Comparison of ENCODE assay signal across 6 fruit fly cellular contexts in genomic region chr2L:3480443-3480839, dm6.
TF ChIP-seq lines count a peak whose summit lies in the region.

No protein-coding gene starts in this region.

- TF ChIP-seq CTCF in S2 (optimal IDR thresholded peaks at IDR 0.05; lab: Kevin White, UChicago) = peak; percentile 67 to 89
- TF ChIP-seq CTCF in whole organism, embryonic (GFP tag; optimal IDR thresholded peaks at IDR 0.05; lab: Kevin White, UChicago) = peak; percentile 96

TF ChIP-seq in whole organism, adult, 20 proteins besides CTCF, POLR2A, EP300 and RAD21:
- TF ChIP-seq tj (GFP tag; optimal IDR thresholded peaks at IDR 0.05; lab: Kevin White, UChicago) (peak; percentile 38), cnc (optimal IDR thresholded peaks at IDR 0.05; lab: Kevin White, UChicago) (no peak), toe (GFP tag; optimal IDR thresholded peaks at IDR 0.05; lab: Kevin White, UChicago) (no peak), CG14711 (tag; optimal IDR thresholded peaks at IDR 0.05; lab: Kevin White, UChicago) (no peak), CG7045 (GFP tag; optimal IDR thresholded peaks at IDR 0.05; lab: Kevin White, UChicago) (no peak), CG33017 (tag; optimal IDR thresholded peaks at IDR 0.05; lab: Kevin White, UChicago) (no peak), Crg-1 (GFP tag; optimal IDR thresholded peaks at IDR 0.05; lab: Kevin White, UChicago) (no peak), pad (GFP tag; optimal IDR thresholded peaks at IDR 0.05; lab: Kevin White, UChicago) (no peak), kay (GFP tag; lab: Kevin White, UChicago; ENCODE audit: borderline replicate concordance) (peak; percentile 31), Mnt (GFP tag; optimal IDR thresholded peaks at IDR 0.05; lab: Kevin White, UChicago) (no peak), CG1620 (GFP tag; optimal IDR thresholded peaks at IDR 0.05; lab: Kevin White, UChicago) (no peak), CG12768 (GFP tag; optimal IDR thresholded peaks at IDR 0.05; lab: Kevin White, UChicago) (peak; percentile 10), bab1 (GFP tag; optimal IDR thresholded peaks at IDR 0.05; lab: Kevin White, UChicago) (no peak), Clk (GFP tag; optimal IDR thresholded peaks at IDR 0.05; lab: Kevin White, UChicago) (no peak), ovo (GFP tag; optimal IDR thresholded peaks at IDR 0.05; lab: Kevin White, UChicago) (no peak), CG5204 (GFP tag; optimal IDR thresholded peaks at IDR 0.05; lab: Kevin White, UChicago) (no peak), CG7101 (tag; optimal IDR thresholded peaks at IDR 0.05; lab: Kevin White, UChicago) (no peak)

TF ChIP-seq in whole organism, embryonic, 481 proteins besides CTCF, POLR2A, EP300 and RAD21 (continues in another document):
- TF ChIP-seq E2f2 (GFP tag; IDR thresholded peaks at IDR 0.05; lab: Robert Waterston, UW) = peak; percentile 80
- peak; percentile 49 for TF ChIP-seq stwl (tag; optimal IDR thresholded peaks at IDR 0.05; lab: Kevin White, UChicago)
- no peak for TF ChIP-seq mirr (GFP tag; optimal IDR thresholded peaks at IDR 0.05; lab: Kevin White, UChicago)
- no peak for TF ChIP-seq CG2678 (tag; optimal IDR thresholded peaks at IDR 0.05; lab: Kevin White, UChicago)
- peak; percentile 12 for TF ChIP-seq CG2202 (tag; optimal IDR thresholded peaks at IDR 0.05; lab: Kevin White, UChicago)
- TF ChIP-seq gem (tag; optimal IDR thresholded peaks at IDR 0.05; lab: Kevin White, UChicago) = peak; percentile 19
- peak; percentile 1 for TF ChIP-seq CG4424 (GFP tag; optimal IDR thresholded peaks at IDR 0.05; lab: Kevin White, UChicago)
- peak; percentile 49 for TF ChIP-seq Dp (GFP tag; optimal IDR thresholded peaks at IDR 0.05; lab: Kevin White, UChicago)
- peak; percentile 1 for TF ChIP-seq CG17829 (tag; optimal IDR thresholded peaks at IDR 0.05; lab: Kevin White, UChicago)
- no peak for TF ChIP-seq jumu (GFP tag; optimal IDR thresholded peaks at IDR 0.05; lab: Kevin White, UChicago)
- TF ChIP-seq CG10267 (tag; optimal IDR thresholded peaks at IDR 0.05; lab: Kevin White, UChicago) = peak; percentile 82
- no peak for TF ChIP-seq Bdp1 (GFP tag; optimal IDR thresholded peaks at IDR 0.05; lab: Kevin White, UChicago)
- peak; percentile 8 for TF ChIP-seq CG1233 (GFP tag; optimal IDR thresholded peaks at IDR 0.05; lab: Kevin White, UChicago)
- no peak for TF ChIP-seq CG33213 (GFP tag; optimal IDR thresholded peaks at IDR 0.05; lab: Kevin White, UChicago)
- no peak for TF ChIP-seq Lim3 (GFP tag; IDR thresholded peaks at IDR 0.05; lab: Robert Waterston, UW)
- TF ChIP-seq pum (GFP tag; optimal IDR thresholded peaks at IDR 0.05; lab: Kevin White, UChicago) = no peak
- TF ChIP-seq chinmo (GFP tag; IDR thresholded peaks at IDR 0.05; lab: Robert Waterston, UW; ENCODE audit: partially characterized antibody) = peak; percentile 14; the same call in 1 of the 4 replicates
- peak; percentile 19 for TF ChIP-seq CG14710 (tag; optimal IDR thresholded peaks at IDR 0.05; lab: Kevin White, UChicago)
- peak in 1 of 2 experiments; percentile 22 for TF ChIP-seq eve (GFP tag; optimal IDR thresholded peaks at IDR 0.05; lab: Kevin White, UChicago)

TF ChIP-seq in whole organism, prepupa, 60 proteins besides CTCF, POLR2A, EP300 and RAD21:
- TF ChIP-seq svp (GFP tag; lab: Kevin White, UChicago) (peak; percentile 55), pdm3 (GFP tag; optimal IDR thresholded peaks at IDR 0.05; lab: Kevin White, UChicago) (peak; percentile 21), Eip78C (GFP tag; lab: Kevin White, UChicago) (peak; percentile 41), esn (GFP tag; optimal IDR thresholded peaks at IDR 0.05; lab: Kevin White, UChicago) (peak; percentile 8), CG15336 (GFP tag; IDR thresholded peaks at IDR 0.05; lab: Robert Waterston, UW) (no peak)

TF ChIP-seq in whole organism, pupa, 21 proteins besides CTCF, POLR2A, EP300 and RAD21:
- TF ChIP-seq D1 (tag; optimal IDR thresholded peaks at IDR 0.05; lab: Kevin White, UChicago) (peak; percentile 41), Ets98B (GFP tag; IDR thresholded peaks at IDR 0.05; lab: Robert Waterston, UW) (no peak)

TF ChIP-seq in whole organism, wandering third instar larva, 38 proteins besides CTCF, POLR2A, EP300 and RAD21:
- TF ChIP-seq brk (GFP tag; optimal IDR thresholded peaks at IDR 0.05; lab: Kevin White, UChicago) = peak; percentile 25
- peak; percentile 91 for TF ChIP-seq Myc (optimal IDR thresholded peaks at IDR 0.05; lab: Kevin White, UChicago)
- peak; percentile 27 for TF ChIP-seq Hnf4 (GFP tag; optimal IDR thresholded peaks at IDR 0.05; lab: Kevin White, UChicago)
- no peak for TF ChIP-seq fru (GFP tag; optimal IDR thresholded peaks at IDR 0.05; lab: Kevin White, UChicago)
- TF ChIP-seq usp (GFP tag; optimal IDR thresholded peaks at IDR 0.05; lab: Kevin White, UChicago) = no peak
- TF ChIP-seq Abd-B (GFP tag; optimal IDR thresholded peaks at IDR 0.05; lab: Kevin White, UChicago) = no peak
